Worm (Caenorhabditis elegans) whole organism, L4 larva: Measurements from ENCODE around the gene ZK354.3.
"Not testable (repeated sequence)": the region's sequence is repeated elsewhere in the genome, so short reads cannot be mapped to it uniquely, and the experiment has no call there.

Experiments used
- F10B5.3 ChIP-seq: sonication (generic microtip); optimal IDR thresholded peaks from 2 replicates; lab custom pipeline; 2016; ENCODE audit warnings: mild to moderate bottlenecking, missing genetic modification characterization, missing compliant biosample characterization
- F44E2.7 ChIP-seq: fragments of 200-800 bp; sonication (Bioruptor generic); IDR thresholded peaks from 2 replicates; pipeline ENCODE4 v2.1.2; 2022; ENCODE audit warnings: missing genetic modification characterization, missing compliant biosample characterization
- F49E8.2 ChIP-seq: sonication (generic microtip); optimal IDR thresholded peaks from 2 replicates; lab custom pipeline; 2016; ENCODE audit warnings: missing compliant biosample characterization, mild to moderate bottlenecking, missing genetic modification characterization, borderline replicate concordance
- T26A8.4 ChIP-seq: fragments of 200-800 bp; sonication (Bioruptor generic); IDR thresholded peaks from 2 replicates; pipeline ENCODE4 v1.3.6; 2022; ENCODE audit warnings: missing genetic modification characterization, missing compliant biosample characterization
- Y105C5A.15 ChIP-seq: fragments of 200-800 bp; sonication (Bioruptor generic); IDR thresholded peaks from 2 replicates; pipeline ENCODE4 v1.3.6; 2022; ENCODE audit warnings: missing genetic modification characterization, missing compliant biosample characterization
- Y48G9A.11 ChIP-seq: fragments of 200-800 bp; sonication (Bioruptor generic); IDR thresholded peaks from 2 replicates; pipeline ENCODE4 v1.3.6; 2022; ENCODE audit warnings: missing genetic modification reagents, missing genetic modification characterization, missing compliant biosample characterization
- Y5F2A.4 ChIP-seq: fragments of 200-800 bp; sonication (Bioruptor generic); optimal IDR thresholded peaks from 2 replicates; lab custom pipeline; 2018; ENCODE audit warnings: mild to moderate bottlenecking, missing genetic modification characterization, missing compliant biosample characterization
- aha-1 ChIP-seq: fragments of 150-350 bp; peaks from one replicate; lab custom pipeline; 2014; ENCODE audit warnings: missing biosample characterization, missing genetic modification characterization
- aly-2 ChIP-seq: sonication (generic microtip); optimal IDR thresholded peaks from 2 replicates; lab custom pipeline; 2018; ENCODE audit warnings: missing biosample characterization, missing genetic modification characterization
- ama-1 ChIP-seq: fragments of 150-350 bp; optimal IDR thresholded peaks from 2 replicates; lab custom pipeline; 2014; ENCODE audit warnings: inconsistent platforms, mixed read lengths
- arid-1 ChIP-seq: fragments of 200-800 bp; sonication (Bioruptor generic); conservative IDR thresholded peaks from 2 replicates; pipeline ENCODE4 v1.3.6; 2022; ENCODE audit warnings: missing genetic modification reagents, missing genetic modification characterization, missing compliant biosample characterization
- attf-4 ChIP-seq: sonication (generic microtip); optimal IDR thresholded peaks from 3 replicates; lab custom pipeline; 2017; ENCODE audit warnings: missing biosample characterization, missing genetic modification characterization
- ceh-44 ChIP-seq: fragments of 200-800 bp; sonication (Bioruptor generic); IDR thresholded peaks from 2 replicates; pipeline ENCODE4 v1.3.6; 2022; ENCODE audit warnings: missing genetic modification reagents, missing genetic modification characterization, missing compliant biosample characterization
- ceh-82 ChIP-seq: sonication (generic microtip); optimal IDR thresholded peaks from 2 replicates; lab custom pipeline; 2017; ENCODE audit warnings: missing biosample characterization, missing genetic modification characterization
- daf-12 ChIP-seq: fragments of 150-350 bp; optimal IDR thresholded peaks from 2 replicates; lab custom pipeline; 2014; ENCODE audit warnings: missing biosample characterization, missing genetic modification reagents, missing genetic modification characterization
- dpl-1 ChIP-seq: fragments of 150-350 bp; optimal IDR thresholded peaks from 2 replicates; lab custom pipeline; 2014; ENCODE audit warnings: missing biosample characterization, missing genetic modification reagents, missing genetic modification characterization
- hif-1 ChIP-seq, 2 experiments: sonication (generic microtip); optimal IDR thresholded peaks; 2 replicates each; lab custom pipeline; 2016 to 2017; ENCODE audit warnings: missing compliant biosample characterization in 2 of 2, missing genetic modification characterization in 2 of 2, missing genetic modification reagents in 2 of 2, missing genotype in 2 of 2, mild to moderate bottlenecking in 1 of 2
- hlh-30 ChIP-seq: sonication (generic microtip); optimal IDR thresholded peaks from 2 replicates; lab custom pipeline; 2017; ENCODE audit warnings: antibody characterized with exemption, mild to moderate bottlenecking, missing genetic modification characterization, missing compliant biosample characterization; ENCODE audit not compliant: insufficient read depth
- lim-7 ChIP-seq: fragments of 200-800 bp; sonication (Bioruptor generic); IDR thresholded peaks from 2 replicates; pipeline ENCODE4 v1.3.6; 2022; ENCODE audit warnings: missing genetic modification characterization, missing compliant biosample characterization
- lin-13 ChIP-seq: fragments of 150-350 bp; optimal IDR thresholded peaks from 2 replicates; lab custom pipeline; 2014; ENCODE audit warnings: missing biosample characterization, missing genetic modification reagents, missing genetic modification characterization
- lin-15B ChIP-seq: fragments of 150-350 bp; sonication (generic microtip); optimal IDR thresholded peaks from 3 replicates; lab custom pipeline; 2014; ENCODE audit warnings: missing biosample characterization, missing genetic modification characterization
- lin-38 ChIP-seq: fragments of 200-800 bp; sonication (Bioruptor generic); IDR thresholded peaks from 2 replicates; pipeline ENCODE4 v1.3.6; 2022; ENCODE audit warnings: missing genetic modification reagents, missing genetic modification characterization, missing compliant biosample characterization
- mdl-1 ChIP-seq, 2 experiments: fragments of 150-350 bp in 1 of 2; sonication (generic microtip) in 1 of 2; optimal IDR thresholded peaks; 2 replicates each; lab custom pipeline; 2014 to 2017; ENCODE audit warnings: missing biosample characterization in 2 of 2, missing genetic modification characterization in 2 of 2
- mdt-29 ChIP-seq: fragments of 200-800 bp; sonication (Bioruptor generic); IDR thresholded peaks from 2 replicates; pipeline ENCODE4 v1.3.6; 2022; ENCODE audit warnings: missing genetic modification reagents, missing genetic modification characterization, missing compliant biosample characterization
- mep-1 ChIP-seq: fragments of 150-350 bp; sonication (generic microtip); optimal IDR thresholded peaks from 3 replicates; lab custom pipeline; 2014; ENCODE audit warnings: missing biosample characterization, missing genetic modification characterization
- mxl-2 ChIP-seq: fragments of 200-800 bp; sonication (Bioruptor generic); conservative IDR thresholded peaks from 2 replicates; pipeline ENCODE4 v1.3.6; 2022; ENCODE audit warnings: missing genetic modification reagents, missing genetic modification characterization, missing compliant biosample characterization
- nhr-48 ChIP-seq: sonication (generic microtip); optimal IDR thresholded peaks from 2 replicates; lab custom pipeline; 2016; ENCODE audit warnings: mild to moderate bottlenecking, missing genetic modification characterization, missing compliant biosample characterization
- php-3 ChIP-seq: fragments of 200-800 bp; sonication (Bioruptor generic); IDR thresholded peaks from 2 replicates; pipeline ENCODE4 v1.3.6; 2022; ENCODE audit warnings: missing genetic modification reagents, missing genetic modification characterization, missing compliant biosample characterization
- rbr-2 ChIP-seq: sonication (generic microtip); optimal IDR thresholded peaks from 2 replicates; lab custom pipeline; 2016; ENCODE audit warnings: missing genotype, missing genetic modification characterization, missing compliant biosample characterization
- snpc-1.2 ChIP-seq: fragments of 200-800 bp; sonication (Bioruptor generic); IDR thresholded peaks from 2 replicates; pipeline ENCODE4 v1.3.6; 2022; ENCODE audit warnings: missing genetic modification reagents, missing genetic modification characterization, missing compliant biosample characterization
- snpc-4 ChIP-seq: fragments of 150-350 bp; optimal IDR thresholded peaks from 2 replicates; lab custom pipeline; 2014; ENCODE audit warnings: missing biosample characterization, missing genetic modification characterization
- spr-3 ChIP-seq: fragments of 200-800 bp; sonication (Bioruptor generic); optimal IDR thresholded peaks from 2 replicates; lab custom pipeline; 2018; ENCODE audit warnings: mild to moderate bottlenecking, missing genetic modification characterization, missing compliant biosample characterization
- tag-97 ChIP-seq: fragments of 200-800 bp; sonication (Bioruptor generic); IDR thresholded peaks from 2 replicates; pipeline ENCODE4 v1.3.6; 2022; ENCODE audit warnings: missing genetic modification characterization, missing compliant biosample characterization
- unc-62 ChIP-seq, 3 experiments: fragments of 150-350 bp in 1 of 3; sonication (generic microtip); optimal IDR thresholded peaks in 2 of 3; peaks in 1 of 3; 1 replicate in 1 of 3; 2 replicates in 2 of 3; lab custom pipeline; 2014 to 2017; ENCODE audit warnings: missing biosample characterization in 3 of 3, missing genetic modification characterization in 3 of 3, missing genetic modification reagents in 3 of 3, missing genotype in 1 of 3

The ZK354.3 gene

DNA sequence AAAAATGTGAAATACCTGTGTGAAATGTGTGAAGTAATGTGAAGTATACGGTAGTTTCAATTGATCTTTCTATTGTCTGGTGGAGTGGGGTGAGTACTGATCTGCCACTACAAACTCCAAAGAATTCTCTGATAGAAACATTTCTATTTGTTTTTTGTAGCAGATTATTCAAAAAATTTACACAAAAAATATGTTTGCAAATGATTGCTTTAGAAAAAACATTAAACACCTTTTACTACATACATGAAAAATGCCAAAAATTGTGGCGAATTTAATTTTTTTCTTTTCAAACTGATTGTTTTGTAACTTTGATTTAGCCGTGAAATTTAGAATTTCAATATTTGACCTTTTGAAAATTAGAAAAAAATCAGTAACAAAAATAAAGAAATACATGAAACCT is at the start of gene ZK354.3:
Gene ZK354.3, plus strand, starts transcription at position 301 of the 400 bp plus-strand sequence.
- TF ChIP-seq hlh-30 (tag; lab: Kevin White, UChicago), result no peak
- no peak for TF ChIP-seq nhr-48 (tag; lab: Kevin White, UChicago)
- TF ChIP-seq Y5F2A.4 (GFP tag; lab: Kevin White, UChicago), result no peak
- TF ChIP-seq mep-1 (tag; lab: Kevin White, UChicago), result no peak
- no peak for TF ChIP-seq lim-7 (GFP tag; lab: Robert Waterston, UW)
- no peak for TF ChIP-seq attf-4 (tag; lab: Kevin White, UChicago)
- TF ChIP-seq aly-2 (tag; lab: Kevin White, UChicago), result no peak
- no peak for TF ChIP-seq Y105C5A.15
- no peak for TF ChIP-seq daf-12
- TF ChIP-seq mdt-29 (GFP tag; lab: Robert Waterston, UW), result no peak
- no peak for TF ChIP-seq dpl-1
- TF ChIP-seq mxl-2 (GFP tag; lab: Robert Waterston, UW), result no peak
- no peak for TF ChIP-seq tag-97
- TF ChIP-seq F10B5.3 (tag; lab: Kevin White, UChicago), result no peak
- TF ChIP-seq rbr-2 (tag; lab: Kevin White, UChicago), result no peak
- no peak for TF ChIP-seq spr-3

DNA sequence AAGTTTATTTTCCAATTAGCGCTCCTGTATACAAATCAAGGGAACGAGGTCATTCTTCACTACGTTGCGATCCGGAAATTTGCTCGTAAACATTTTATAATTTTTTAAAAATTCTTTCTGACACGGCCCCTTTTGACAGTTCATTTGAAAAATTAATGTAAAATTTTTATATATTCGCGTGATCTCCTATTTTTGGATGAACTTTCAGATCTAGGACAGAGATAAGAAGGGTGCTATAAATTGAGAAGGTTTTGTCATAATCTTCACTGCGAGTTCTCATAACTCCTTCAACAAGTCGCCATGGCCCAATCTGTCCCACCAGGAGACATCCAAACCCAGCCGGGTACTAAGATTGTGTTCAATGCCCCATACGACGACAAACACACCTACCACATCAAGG is 49.6 kb upstream of the ZK354.3 start, which contains the start of gene msp-19:
Gene msp-19, plus strand, starts transcription at position 301 of the 400 bp plus-strand sequence.
- TF ChIP-seq lin-15B (tag; lab: Kevin White, UChicago); F10B5.3 (tag; lab: Kevin White, UChicago); hif-1 (tag; optimal IDR thresholded peaks at IDR 0.05; lab: Kevin White, UChicago): not testable (repeated sequence)

DNA sequence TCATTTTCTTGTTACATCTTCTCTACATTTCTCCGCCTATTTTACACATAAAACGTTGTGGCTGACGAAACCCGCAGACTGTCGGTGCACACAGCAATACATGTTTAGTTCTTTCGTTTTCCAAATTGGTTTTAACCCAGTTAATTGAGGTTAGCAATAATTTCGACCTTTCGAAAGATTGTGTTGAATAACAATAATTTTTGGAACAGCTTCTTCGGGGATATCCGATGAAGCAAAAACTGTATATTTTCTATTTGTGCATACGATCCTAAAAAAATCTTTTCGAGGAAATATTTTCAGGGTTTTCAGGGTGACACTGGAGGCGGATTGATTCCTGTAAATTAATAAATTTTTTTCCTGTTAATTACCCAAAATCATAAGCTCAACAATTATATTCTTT is 48.1 kb upstream of the ZK354.3 start:
- TF ChIP-seq snpc-1.2 (GFP tag; lab: Robert Waterston, UW) (peak; percentile 98), unc-62 (GFP tag; optimal IDR thresholded peaks at IDR 0.05 in 1 of 2; lab: Kevin White, UChicago) (peak in 1 of 2 experiments; percentile 57), T26A8.4 (GFP tag; lab: Robert Waterston, UW) (peak; percentile 65), mdt-29 (GFP tag; lab: Robert Waterston, UW) (0 out of 2 replicates have a peak, but pooled peaks have one; percentile 32), php-3 (GFP tag; lab: Robert Waterston, UW) (0 out of 2 replicates have a peak, but pooled peaks have one; percentile 30), lin-38 (GFP tag; lab: Robert Waterston, UW) (peak; percentile 39; the same call in 1 of the 2 replicates)
- not testable (repeated sequence) for TF ChIP-seq unc-62 (tag; optimal IDR thresholded peaks at IDR 0.05; lab: Kevin White, UChicago)

DNA sequence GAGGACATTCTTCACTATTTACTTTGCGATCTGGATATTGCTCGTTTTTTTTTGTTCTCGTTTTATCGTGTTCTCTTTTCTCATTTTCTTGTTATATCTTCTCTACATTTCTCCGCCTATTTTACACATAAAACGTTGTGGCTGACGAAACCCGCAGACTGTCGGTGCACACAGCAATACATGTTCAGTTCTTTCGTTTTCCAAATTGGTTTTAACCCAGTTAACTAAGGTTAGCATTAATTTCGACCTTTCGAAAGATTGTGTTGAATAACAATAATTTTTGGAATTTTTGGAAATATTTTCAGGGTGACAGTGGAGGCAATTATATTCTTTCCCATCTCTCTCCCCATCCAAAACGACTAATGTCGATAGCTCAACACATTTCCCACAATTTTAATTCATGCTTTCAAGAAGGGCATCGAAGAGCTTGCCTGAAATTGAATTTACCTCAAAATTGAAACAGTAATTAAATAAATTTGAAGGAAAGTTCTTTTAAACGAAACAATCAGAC is 45.1 kb upstream of the ZK354.3 start:
- TF ChIP-seq F44E2.7 (0 out of 2 replicates have a peak, but pooled peaks have one; percentile 30), F49E8.2 (peak; percentile 56), T26A8.4 (GFP tag; lab: Robert Waterston, UW) (peak; percentile 77), arid-1 (GFP tag; lab: Robert Waterston, UW) (0 out of 2 replicates have a peak, but pooled peaks have one; percentile 28), ceh-44 (GFP tag; lab: Robert Waterston, UW) (0 out of 2 replicates have a peak, but pooled peaks have one; percentile 35), mdt-29 (GFP tag; lab: Robert Waterston, UW) (peak; percentile 72), unc-62 (GFP tag; optimal IDR thresholded peaks at IDR 0.05 in 1 of 2; lab: Kevin White, UChicago) (peak in 1 of 2 experiments; percentile 31), Y48G9A.11 (GFP tag; lab: Robert Waterston, UW) (peak; percentile 30; the same call in 1 of the 2 replicates), lin-38 (GFP tag; lab: Robert Waterston, UW) (peak; percentile 60), ama-1 (lab: Kevin White, UChicago) (peak; percentile 32), aha-1 (peak; percentile 57), snpc-1.2 (GFP tag; lab: Robert Waterston, UW) (peak; percentile 97), Y105C5A.15 (0 out of 2 replicates have a peak, but pooled peaks have one; percentile 25)
- not testable (repeated sequence) for TF ChIP-seq unc-62 (tag; optimal IDR thresholded peaks at IDR 0.05; lab: Kevin White, UChicago)

DNA sequence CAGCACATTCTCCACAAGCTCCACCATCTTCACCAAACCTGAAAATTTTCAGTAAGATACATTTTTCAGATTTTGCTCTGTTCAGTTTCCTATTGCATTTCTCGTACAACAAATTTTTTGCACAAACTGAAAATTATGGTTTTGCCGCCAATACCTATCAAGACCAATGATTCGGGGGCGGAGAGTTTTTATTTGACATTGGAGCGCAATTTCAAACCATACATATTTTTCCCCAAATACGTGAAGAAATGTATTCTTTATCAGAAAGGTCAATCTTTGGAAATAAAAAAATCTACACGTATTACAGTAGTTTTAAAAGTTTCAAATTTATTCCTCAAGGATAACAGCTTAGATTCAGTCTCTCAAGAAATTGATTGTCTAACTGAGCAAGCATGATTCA is 43.4 kb upstream of the ZK354.3 start, which contains the start of gene F36H12.5:
Gene F36H12.5, plus strand, starts transcription at position 301 of the 400 bp plus-strand sequence.
- TF ChIP-seq ceh-82 (no peak), mdl-1 (tag; optimal IDR thresholded peaks at IDR 0.05; lab: Kevin White, UChicago) (no peak), lin-13 (no peak), snpc-4 (tag; lab: Kevin White, UChicago) (no peak), aly-2 (tag; lab: Kevin White, UChicago) (no peak), nhr-48 (tag; lab: Kevin White, UChicago) (no peak)
